Fruit fly (Drosophila melanogaster) whole organism, wandering third instar larva: ENCODE data around the gene CG2964.

ENCODE experiments used
- OdsH ChIP-seq: fragments of 200-800 bp; sonication (Bioruptor generic); optimal IDR thresholded peaks from 2 replicates; lab custom pipeline; 2016; ENCODE audit warnings: missing biosample characterization, mild to moderate bottlenecking, missing genetic modification characterization
- fru ChIP-seq: fragments of 200-800 bp; sonication (Bioruptor generic); optimal IDR thresholded peaks from 3 replicates; lab custom pipeline; 2016; ENCODE audit warnings: missing biosample characterization, mild to moderate bottlenecking, missing genetic modification characterization

DNA sequence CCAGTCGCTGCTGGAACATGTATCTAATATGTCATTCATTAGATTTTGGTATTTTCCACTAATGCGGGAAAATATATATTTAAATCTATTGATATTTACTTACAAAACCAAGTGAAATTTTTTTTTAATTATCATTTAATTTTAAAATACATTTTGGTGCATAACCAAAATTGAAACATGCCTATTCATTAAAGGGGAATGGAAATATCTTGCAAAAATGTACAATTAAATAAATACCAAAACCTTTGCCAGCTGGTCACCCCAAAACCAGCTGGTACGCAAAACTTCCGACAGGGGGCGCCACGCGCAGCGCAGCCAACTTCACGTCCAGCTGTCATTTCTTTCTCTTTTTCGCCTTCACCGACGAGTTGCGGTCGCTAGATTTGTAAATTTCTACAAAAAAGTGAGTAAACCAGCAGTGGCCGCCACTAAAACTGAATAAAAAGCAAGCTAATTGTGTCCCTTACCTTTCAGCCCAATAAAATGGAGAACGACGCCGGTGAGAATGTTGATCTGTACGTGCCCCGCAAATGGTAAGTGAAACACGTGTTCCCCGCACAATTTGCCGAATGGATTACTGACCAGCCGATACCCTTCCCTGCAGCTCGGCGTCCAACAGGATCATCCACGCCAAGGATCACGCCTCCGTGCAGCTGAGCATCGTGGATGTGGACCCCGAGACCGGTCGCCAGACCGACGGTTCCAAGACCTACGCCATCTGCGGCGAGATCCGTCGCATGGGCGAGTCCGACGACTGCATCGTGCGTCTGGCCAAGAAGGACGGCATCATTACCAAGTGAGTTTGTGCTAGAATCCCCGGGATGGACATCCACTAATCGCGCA, 43.8 kb downstream of the CG2964 start, which contains the start of the genes CG3104 and RpS21:
- TF ChIP-seq fru (GFP tag; lab: Kevin White, UChicago) (peak; percentile 75), OdsH (GFP tag; lab: Kevin White, UChicago) (peak; percentile 73)
